Fruit fly (Drosophila melanogaster): ENCODE data around the gene CG46412.

- no peak for TF ChIP-seq CG32121 (GFP tag; IDR thresholded peaks at IDR 0.05)
- no peak for TF ChIP-seq Pif1B (GFP tag; optimal IDR thresholded peaks at IDR 0.05)
- TF ChIP-seq Pif1A (GFP tag; optimal IDR thresholded peaks at IDR 0.05), result no peak
- TF ChIP-seq EcR (GFP tag; optimal IDR thresholded peaks at IDR 0.05), result no peak
- TF ChIP-seq Snoo (tag; optimal IDR thresholded peaks at IDR 0.05), result no peak
- TF ChIP-seq CG34367 (tag; optimal IDR thresholded peaks at IDR 0.05), result no peak
- TF ChIP-seq gl (tag; optimal IDR thresholded peaks at IDR 0.05), result no peak
- TF ChIP-seq CG9948 (tag; optimal IDR thresholded peaks at IDR 0.05), result no peak
- no peak for TF ChIP-seq fd96Ca (GFP tag; IDR thresholded peaks at IDR 0.05)
- no peak for TF ChIP-seq CG10348 (GFP tag; IDR thresholded peaks at IDR 0.05)
- TF ChIP-seq CG8159 (tag; optimal IDR thresholded peaks at IDR 0.05), result no peak
- no peak for TF ChIP-seq Ets98B (GFP tag; IDR thresholded peaks at IDR 0.05)
- TF ChIP-seq CG15710 (tag; optimal IDR thresholded peaks at IDR 0.05), result no peak
- TF ChIP-seq CG17806 (tag; optimal IDR thresholded peaks at IDR 0.05), result no peak
Measured at dm6 chr3L:11516229-11516628, 47.6 kb downstream of the CG46412 start.

Measured in whole organism, pupa.